Fruit fly (Drosophila melanogaster) whole organism, wandering third instar larva: ENCODE measurements around the gene TwdlE.

Experiments
- Abd-B ChIP-seq: fragments of >200 bp; optimal IDR thresholded peaks from 2 replicates; lab custom pipeline; 2017; ENCODE audit warnings: missing biosample characterization, missing genetic modification characterization
- CG32264 ChIP-seq: fragments of 200-800 bp; sonication (Bioruptor generic); optimal IDR thresholded peaks from 2 replicates; lab custom pipeline; 2016; ENCODE audit warnings: missing biosample characterization, missing genetic modification characterization
- CG9705 ChIP-seq: fragments of 200-800 bp; sonication (Bioruptor generic); optimal IDR thresholded peaks from 2 replicates; lab custom pipeline; 2018; ENCODE audit warnings: missing biosample characterization, mild to moderate bottlenecking, missing genetic modification characterization
- CrebA ChIP-seq: fragments of 200-800 bp; sonication (Bioruptor generic); optimal IDR thresholded peaks from 2 replicates; lab custom pipeline; 2016; ENCODE audit warnings: missing biosample characterization, mild to moderate bottlenecking, missing genetic modification characterization, borderline replicate concordance
- Dfd ChIP-seq: fragments of >200 bp; optimal IDR thresholded peaks from 2 replicates; lab custom pipeline; 2017; ENCODE audit warnings: missing biosample characterization, missing genetic modification characterization
- Dif ChIP-seq: fragments of 200-275, 200-300 bp; sonication (Bioruptor generic); optimal IDR thresholded peaks from 2 replicates; lab custom pipeline; 2018; ENCODE audit warnings: missing biosample characterization, missing genetic modification characterization; ENCODE audit not compliant: partially characterized antibody
- GATAd ChIP-seq: sonication (Bioruptor generic); optimal IDR thresholded peaks from 2 replicates; lab custom pipeline; 2016; ENCODE audit warnings: missing biosample characterization, missing genetic modification characterization
- HLH106 ChIP-seq: fragments of 200-800 bp; optimal IDR thresholded peaks from 3 replicates; lab custom pipeline; 2019; ENCODE audit warnings: missing biosample characterization, mild to moderate bottlenecking, missing genetic modification characterization, moderate library complexity
- Hnf4 ChIP-seq: fragments of 200-800 bp; sonication (Bioruptor generic); optimal IDR thresholded peaks from 2 replicates; lab custom pipeline; 2016; ENCODE audit warnings: missing biosample characterization, mild to moderate bottlenecking, missing genetic modification characterization
- Hr78 ChIP-seq: fragments of >200 bp; optimal IDR thresholded peaks from 2 replicates; lab custom pipeline; 2017; ENCODE audit warnings: missing biosample characterization, missing genetic modification characterization
- Hr83 ChIP-seq: fragments of 200-300 bp; sonication (Bioruptor generic); optimal IDR thresholded peaks from 2 replicates; lab custom pipeline; 2016; ENCODE audit warnings: missing biosample characterization, mild to moderate bottlenecking, missing genetic modification characterization, moderate library complexity; ENCODE audit not compliant: poor library complexity, severe bottlenecking
- Jra ChIP-seq: sonication (Bioruptor generic); optimal IDR thresholded peaks from 2 replicates; lab custom pipeline; 2016; ENCODE audit warnings: missing biosample characterization, missing genetic modification characterization
- Mio ChIP-seq: sonication (Bioruptor generic); optimal IDR thresholded peaks from 2 replicates; lab custom pipeline; 2016; ENCODE audit warnings: missing biosample characterization, missing genetic modification characterization
- Myc ChIP-seq: fragments of >200 bp; optimal IDR thresholded peaks from 2 replicates; lab custom pipeline; 2017
- N ChIP-seq: fragments of >200 bp; optimal IDR thresholded peaks from 2 replicates; lab custom pipeline; 2018; ENCODE audit warnings: missing biosample characterization, missing external identifiers, missing genetic modification characterization
- OdsH ChIP-seq: fragments of 200-800 bp; sonication (Bioruptor generic); optimal IDR thresholded peaks from 2 replicates; lab custom pipeline; 2016; ENCODE audit warnings: missing biosample characterization, mild to moderate bottlenecking, missing genetic modification characterization
- Rel ChIP-seq, 2 experiments: fragments of 200-800 bp; sonication (Bioruptor generic) in 1 of 2; optimal IDR thresholded peaks; 2 replicates in 1 of 2; 3 replicates in 1 of 2; lab custom pipeline; 2016 to 2019; ENCODE audit warnings: mild to moderate bottlenecking in 2 of 2, missing biosample characterization in 2 of 2, missing genetic modification characterization in 2 of 2, moderate library complexity in 1 of 2
- Sp1 ChIP-seq: fragments of 200-800 bp; sonication (Bioruptor generic); optimal IDR thresholded peaks from 3 replicates; lab custom pipeline; 2019; ENCODE audit warnings: missing biosample characterization, mild to moderate bottlenecking, missing genetic modification characterization, moderate library complexity
- Vsx2 ChIP-seq: fragments of 200-300, 225-300 bp; sonication (Bioruptor generic); optimal IDR thresholded peaks from 2 replicates; lab custom pipeline; 2018; ENCODE audit warnings: missing biosample characterization, missing genetic modification characterization; ENCODE audit not compliant: partially characterized antibody
- br ChIP-seq: fragments of 200-800 bp; sonication (Bioruptor generic); optimal IDR thresholded peaks from 2 replicates; lab custom pipeline; 2016; ENCODE audit warnings: missing biosample characterization, missing genetic modification characterization
- brk ChIP-seq: fragments of 200-800 bp; sonication (Bioruptor generic); optimal IDR thresholded peaks from 2 replicates; lab custom pipeline; 2016; ENCODE audit warnings: missing biosample characterization, mild to moderate bottlenecking, missing genetic modification characterization
- dl ChIP-seq, 2 experiments: fragments of 175-275, 200-275 bp in 1 of 2; fragments of 200-275 bp in 1 of 2; sonication (Bioruptor generic); optimal IDR thresholded peaks; lab custom pipeline; 2018; ENCODE audit warnings: mild to moderate bottlenecking in 2 of 2, missing biosample characterization in 2 of 2, missing genetic modification characterization in 2 of 2, moderate library complexity in 2 of 2; ENCODE audit not compliant: partially characterized antibody in 2 of 2, insufficient read depth in 1 of 2
- dmrt93B ChIP-seq: fragments of 200-800 bp; sonication (Bioruptor generic); optimal IDR thresholded peaks from 2 replicates; lab custom pipeline; 2018; ENCODE audit warnings: missing biosample characterization, mild to moderate bottlenecking, missing genetic modification characterization
- dsf ChIP-seq: sonication (Bioruptor generic); optimal IDR thresholded peaks from 2 replicates; lab custom pipeline; 2016; ENCODE audit warnings: missing biosample characterization, missing genetic modification characterization, borderline replicate concordance
- ey ChIP-seq: fragments of 200-800 bp; sonication (Bioruptor generic); optimal IDR thresholded peaks from 2 replicates; lab custom pipeline; 2016; ENCODE audit warnings: missing biosample characterization, missing genetic modification characterization
- foxo ChIP-seq, 2 experiments: fragments of 200-800 bp; sonication (Bioruptor generic); optimal IDR thresholded peaks; 2 replicates in 1 of 2; 3 replicates in 1 of 2; lab custom pipeline; 2016 to 2017; ENCODE audit warnings: missing biosample characterization in 2 of 2, missing genetic modification characterization in 2 of 2
- fru ChIP-seq: fragments of 200-800 bp; sonication (Bioruptor generic); optimal IDR thresholded peaks from 3 replicates; lab custom pipeline; 2016; ENCODE audit warnings: missing biosample characterization, mild to moderate bottlenecking, missing genetic modification characterization
- h ChIP-seq: fragments of 200-800 bp; sonication (Bioruptor generic); optimal IDR thresholded peaks from 3 replicates; lab custom pipeline; 2016; ENCODE audit warnings: missing biosample characterization, mild to moderate bottlenecking, missing genetic modification characterization
- jim ChIP-seq: fragments of 175-275, 200-325 bp; sonication (Bioruptor generic); optimal IDR thresholded peaks from 2 replicates; lab custom pipeline; 2016; ENCODE audit warnings: missing biosample characterization, mild to moderate bottlenecking, missing genetic modification characterization
- lola ChIP-seq: fragments of >200 bp; optimal IDR thresholded peaks from 2 replicates; lab custom pipeline; 2017; ENCODE audit warnings: missing biosample characterization, missing genetic modification characterization
- pan ChIP-seq: fragments of >200 bp; optimal IDR thresholded peaks from 2 replicates; lab custom pipeline; 2017
- psq ChIP-seq: fragments of 200-800 bp; sonication (Bioruptor generic); optimal IDR thresholded peaks from 3 replicates; lab custom pipeline; 2017; ENCODE audit warnings: missing biosample characterization, mild to moderate bottlenecking, missing genetic modification characterization, moderate library complexity
- rgr ChIP-seq: fragments of 200-800 bp; sonication (Bioruptor generic); optimal IDR thresholded peaks from 3 replicates; lab custom pipeline; 2016; ENCODE audit warnings: missing biosample characterization, mild to moderate bottlenecking, missing genetic modification characterization
- sage ChIP-seq: fragments of 200-800 bp; sonication (Bioruptor generic); optimal IDR thresholded peaks from 2 replicates; lab custom pipeline; 2016; ENCODE audit warnings: missing biosample characterization, mild to moderate bottlenecking, missing genetic modification characterization
- sv ChIP-seq: fragments of 200-800 bp; sonication (Bioruptor generic); optimal IDR thresholded peaks from 3 replicates; lab custom pipeline; 2016; ENCODE audit warnings: missing biosample characterization, missing genetic modification characterization
- tai ChIP-seq: sonication (Bioruptor generic); optimal IDR thresholded peaks from 2 replicates; lab custom pipeline; 2016; ENCODE audit warnings: missing biosample characterization, missing genetic modification characterization
- usp ChIP-seq: fragments of >200 bp; optimal IDR thresholded peaks from 2 replicates; lab custom pipeline; 2017; ENCODE audit warnings: missing biosample characterization, missing genetic modification characterization
- woc ChIP-seq: sonication (Bioruptor generic); optimal IDR thresholded peaks from 2 replicates; lab custom pipeline; 2016; ENCODE audit warnings: missing biosample characterization, mild to moderate bottlenecking, missing genetic modification characterization

TwdlE gene

dm6 chr2L:7810519-7810918 lies 50.1 kb downstream of the TwdlE start, which contains the start of gene Cdc14:
TSS of gene Cdc14 (minus strand) at chr2L:7810703.
- TF ChIP-seq foxo (GFP tag; optimal IDR thresholded peaks at IDR 0.05; lab: Kevin White, UChicago) (peak in 1 of 2 experiments; percentile 4), tai (GFP tag; lab: Kevin White, UChicago) (no peak), HLH106 (tag; lab: Kevin White, UChicago) (no peak), Myc (lab: Kevin White, UChicago) (no peak), Vsx2 (peak; percentile 28), Sp1 (peak; percentile 3), Hr83 (GFP tag; lab: Kevin White, UChicago) (peak; percentile 60), Rel (GFP tag; optimal IDR thresholded peaks at IDR 0.05; lab: Kevin White, UChicago) (no peak), Rel (tag; optimal IDR thresholded peaks at IDR 0.05; lab: Kevin White, UChicago) (peak; percentile 59), fru (GFP tag; lab: Kevin White, UChicago) (peak; percentile 5), br (GFP tag; lab: Kevin White, UChicago) (peak; percentile 6)

- TF ChIP-seq Myc (lab: Kevin White, UChicago) (no peak), brk (GFP tag; lab: Kevin White, UChicago) (no peak), jim (no peak), lola (GFP tag; lab: Kevin White, UChicago) (no peak), Sp1 (peak; percentile 26), Mio (GFP tag; lab: Kevin White, UChicago) (no peak), pan (lab: Kevin White, UChicago) (no peak), br (GFP tag; lab: Kevin White, UChicago) (peak; percentile 40), N (GFP tag; lab: Kevin White, UChicago) (peak; percentile 71), Rel (GFP tag; optimal IDR thresholded peaks at IDR 0.05; lab: Kevin White, UChicago) (no peak), Rel (tag; optimal IDR thresholded peaks at IDR 0.05; lab: Kevin White, UChicago) (peak; percentile 68), h (GFP tag; lab: Kevin White, UChicago) (peak; percentile 59), Vsx2 (peak; percentile 99), CG9705 (GFP tag; lab: Kevin White, UChicago) (peak; percentile 19), foxo (GFP tag; optimal IDR thresholded peaks at IDR 0.05; lab: Kevin White, UChicago) (no peak), dsf (GFP tag; lab: Kevin White, UChicago) (no peak), woc (GFP tag; lab: Kevin White, UChicago) (no peak), Dfd (GFP tag; lab: Kevin White, UChicago) (no peak), fru (GFP tag; lab: Kevin White, UChicago) (peak; percentile 53), usp (GFP tag; lab: Kevin White, UChicago) (no peak), OdsH (GFP tag; lab: Kevin White, UChicago) (no peak), CrebA (GFP tag; lab: Kevin White, UChicago) (no peak), dmrt93B (no peak), tai (GFP tag; lab: Kevin White, UChicago) (no peak), ey (GFP tag; lab: Kevin White, UChicago) (peak; percentile 6), psq (GFP tag; lab: Kevin White, UChicago) (peak; percentile 30), sv (GFP tag; lab: Kevin White, UChicago) (no peak), Hr83 (GFP tag; lab: Kevin White, UChicago) (peak; percentile 95), Jra (GFP tag; lab: Kevin White, UChicago) (peak; percentile 39), sage (GFP tag; lab: Kevin White, UChicago) (no peak), rgr (GFP tag; lab: Kevin White, UChicago) (peak; percentile 41), dl (GFP tag; optimal IDR thresholded peaks at IDR 0.05; lab: Kevin White, UChicago; ENCODE audit: insufficient read depth in 1 of 2, partially characterized antibody in 2 of 2) (peak; percentile 93 to 95), CG32264 (GFP tag; lab: Kevin White, UChicago) (no peak), Abd-B (GFP tag; lab: Kevin White, UChicago) (no peak), GATAd (GFP tag; lab: Kevin White, UChicago) (no peak), Dif (GFP tag; lab: Kevin White, UChicago) (peak; percentile 99), Hnf4 (no peak), HLH106 (tag; lab: Kevin White, UChicago) (no peak), Hr78 (GFP tag; lab: Kevin White, UChicago) (no peak)
Observed at dm6 chr2L:7809699-7810088, 50.9 kb downstream of the TwdlE start.
